Worm (Caenorhabditis elegans) whole organism, L2 larva: ENCODE measurements around the gene nlp-30.

ENCODE experiments used
- C34F6.9 ChIP-seq: fragments of 150-350 bp; optimal IDR thresholded peaks from 2 replicates; lab custom pipeline; 2014; ENCODE audit warnings: missing biosample characterization, missing genetic modification characterization
- F13H6.1 ChIP-seq: sonication (generic microtip); optimal IDR thresholded peaks from 2 replicates; lab custom pipeline; 2016; ENCODE audit warnings: missing genetic modification characterization, missing compliant biosample characterization
- R02D3.7 ChIP-seq: fragments of 150-350 bp; optimal IDR thresholded peaks from 2 replicates; lab custom pipeline; 2014; ENCODE audit warnings: missing biosample characterization, missing genetic modification characterization
- Y55F3AM.14 ChIP-seq: fragments of 200-800 bp; sonication (Bioruptor generic); optimal IDR thresholded peaks from 2 replicates; lab custom pipeline; 2018; ENCODE audit warnings: mild to moderate bottlenecking, missing genetic modification characterization, missing compliant biosample characterization
- ZK546.5 ChIP-seq: sonication (generic microtip); optimal IDR thresholded peaks from 2 replicates; lab custom pipeline; 2017; ENCODE audit warnings: missing biosample characterization, missing genetic modification characterization
- alr-1 ChIP-seq: fragments of 150-350 bp; optimal IDR thresholded peaks from 2 replicates; lab custom pipeline; 2014; ENCODE audit warnings: missing biosample characterization, missing genetic modification characterization
- aly-2 ChIP-seq: fragments of 150-350 bp; optimal IDR thresholded peaks from 2 replicates; lab custom pipeline; 2014; ENCODE audit warnings: missing biosample characterization, missing genetic modification characterization
- ama-1 ChIP-seq: fragments of 150-350 bp; optimal IDR thresholded peaks from 2 replicates; lab custom pipeline; 2018; ENCODE audit warnings: inconsistent platforms
- blmp-1 ChIP-seq: sonication (generic microtip); optimal IDR thresholded peaks from 2 replicates; lab custom pipeline; 2017; ENCODE audit warnings: missing genetic modification characterization, mild to moderate bottlenecking, missing compliant biosample characterization, antibody characterized with exemption, moderate library complexity; ENCODE audit not compliant: insufficient read depth
- ceh-16 ChIP-seq: fragments of 150-350 bp; optimal IDR thresholded peaks from 2 replicates; lab custom pipeline; 2014; ENCODE audit warnings: missing biosample characterization, missing genetic modification characterization
- ceh-82 ChIP-seq: fragments of 150-350 bp; optimal IDR thresholded peaks from 2 replicates; lab custom pipeline; 2014; ENCODE audit warnings: missing biosample characterization, missing genetic modification characterization
- crh-2 ChIP-seq: sonication (generic microtip); optimal IDR thresholded peaks from 2 replicates; lab custom pipeline; 2017; ENCODE audit warnings: missing biosample characterization, missing genetic modification characterization
- dmd-4 ChIP-seq: sonication (generic microtip); optimal IDR thresholded peaks from 2 replicates; lab custom pipeline; 2017; ENCODE audit warnings: missing biosample characterization, missing genetic modification characterization
- egl-27 ChIP-seq: sonication (generic microtip); optimal IDR thresholded peaks from 3 replicates; lab custom pipeline; 2017; ENCODE audit warnings: missing biosample characterization, missing genetic modification reagents, missing genetic modification characterization
- elt-1 ChIP-seq: fragments of 150-350 bp; optimal IDR thresholded peaks from 2 replicates; lab custom pipeline; 2014; ENCODE audit warnings: missing biosample characterization, missing genetic modification characterization
- elt-3 ChIP-seq: sonication (generic microtip); optimal IDR thresholded peaks from 2 replicates; lab custom pipeline; 2017; ENCODE audit warnings: missing biosample characterization, missing genetic modification characterization
- gmeb-1 ChIP-seq: fragments of 150-350 bp; optimal IDR thresholded peaks from 2 replicates; lab custom pipeline; 2014; ENCODE audit warnings: missing biosample characterization, missing genetic modification characterization
- lin-11 ChIP-seq: fragments of 150-350 bp; sonication (generic microtip); optimal IDR thresholded peaks from 2 replicates; lab custom pipeline; 2014; ENCODE audit warnings: missing biosample characterization, missing genetic modification characterization, inconsistent platforms, mixed read lengths
- lin-39 ChIP-seq: fragments of 150-350 bp; optimal IDR thresholded peaks from 2 replicates; lab custom pipeline; 2014; ENCODE audit warnings: missing biosample characterization, missing genetic modification reagents, missing genetic modification characterization
- lsy-2 ChIP-seq, 2 experiments: fragments of 150-350 bp in 1 of 2; sonication (generic microtip) in 1 of 2; optimal IDR thresholded peaks; 2 replicates each; lab custom pipeline; 2014 to 2017; ENCODE audit warnings: missing biosample characterization in 2 of 2, missing genetic modification characterization in 2 of 2
- mab-5 ChIP-seq: fragments of 150-350 bp; optimal IDR thresholded peaks from 2 replicates; lab custom pipeline; 2014; ENCODE audit warnings: missing biosample characterization, missing genetic modification characterization
- mbf-1 ChIP-seq: sonication (generic microtip); optimal IDR thresholded peaks from 2 replicates; lab custom pipeline; 2017; ENCODE audit warnings: missing biosample characterization, missing genetic modification characterization
- mdl-1 ChIP-seq, 2 experiments: fragments of 150-350 bp in 1 of 2; sonication (generic microtip) in 1 of 2; optimal IDR thresholded peaks; 2 replicates each; lab custom pipeline; 2017; ENCODE audit warnings: missing biosample characterization in 2 of 2, missing genetic modification characterization in 2 of 2
- nhr-10 ChIP-seq: sonication (generic microtip); optimal IDR thresholded peaks from 2 replicates; lab custom pipeline; 2017; ENCODE audit warnings: missing biosample characterization, missing genetic modification characterization
- nhr-11 ChIP-seq: fragments of 150-350 bp; optimal IDR thresholded peaks from 2 replicates; lab custom pipeline; 2014; ENCODE audit warnings: missing biosample characterization, missing genetic modification characterization
- nhr-12 ChIP-seq: fragments of 150-350 bp; optimal IDR thresholded peaks from 2 replicates; lab custom pipeline; 2014; ENCODE audit warnings: missing biosample characterization, missing genetic modification characterization
- nhr-129 ChIP-seq: fragments of 150-350 bp; optimal IDR thresholded peaks from 2 replicates; lab custom pipeline; 2014; ENCODE audit warnings: missing biosample characterization, missing genetic modification characterization
- nhr-21 ChIP-seq: fragments of 150-350 bp; optimal IDR thresholded peaks from 2 replicates; lab custom pipeline; 2014; ENCODE audit warnings: missing biosample characterization, missing genetic modification characterization
- nhr-23 ChIP-seq: fragments of 150-350 bp; optimal IDR thresholded peaks from 2 replicates; lab custom pipeline; 2014; ENCODE audit warnings: missing biosample characterization, missing genetic modification reagents, missing genetic modification characterization
- nhr-237 ChIP-seq: fragments of 150-350 bp; optimal IDR thresholded peaks from 2 replicates; lab custom pipeline; 2014; ENCODE audit warnings: missing biosample characterization, missing genetic modification characterization
- nhr-25 ChIP-seq: fragments of 150-350 bp; sonication (generic microtip); optimal IDR thresholded peaks from 3 replicates; lab custom pipeline; 2014; ENCODE audit warnings: missing biosample characterization, missing genetic modification characterization
- nhr-6 ChIP-seq: fragments of 150-350 bp; optimal IDR thresholded peaks from 2 replicates; lab custom pipeline; 2014; ENCODE audit warnings: missing biosample characterization, missing genetic modification characterization
- nhr-77 ChIP-seq: fragments of 150-350 bp; optimal IDR thresholded peaks from 2 replicates; lab custom pipeline; 2014; ENCODE audit warnings: missing biosample characterization, missing genetic modification characterization
- peb-1 ChIP-seq: fragments of 150-350 bp; optimal IDR thresholded peaks from 2 replicates; lab custom pipeline; 2014; ENCODE audit warnings: missing biosample characterization, missing genetic modification characterization
- sem-4 ChIP-seq: fragments of 150-350 bp; optimal IDR thresholded peaks from 2 replicates; lab custom pipeline; 2014; ENCODE audit warnings: missing biosample characterization, missing genetic modification reagents, missing genetic modification characterization
- skn-1 ChIP-seq: sonication (generic microtip); optimal IDR thresholded peaks from 2 replicates; lab custom pipeline; 2017; ENCODE audit warnings: missing biosample characterization, missing genetic modification characterization
- sma-3 ChIP-seq: sonication (generic microtip); optimal IDR thresholded peaks from 2 replicates; lab custom pipeline; 2016; ENCODE audit warnings: missing genetic modification reagents, missing genetic modification characterization, missing compliant biosample characterization
- sma-9 ChIP-seq, 2 experiments: fragments of 150-350 bp in 1 of 2; sonication (generic microtip) in 1 of 2; optimal IDR thresholded peaks; 2 replicates each; lab custom pipeline; 2014 to 2016; ENCODE audit warnings: missing genetic modification characterization in 2 of 2, mild to moderate bottlenecking in 1 of 2, missing biosample characterization in 1 of 2, missing compliant biosample characterization in 1 of 2, missing genetic modification reagents in 1 of 2, moderate library complexity in 1 of 2
- snpc-4 ChIP-seq: fragments of 150-350 bp; optimal IDR thresholded peaks from 2 replicates; lab custom pipeline; 2014; ENCODE audit warnings: missing biosample characterization, missing genetic modification characterization
- unc-39 ChIP-seq: fragments of 150-350 bp; optimal IDR thresholded peaks from 2 replicates; lab custom pipeline; 2014; ENCODE audit warnings: missing biosample characterization, missing genetic modification characterization
- unc-55 ChIP-seq: fragments of 150-350 bp; sonication (generic microtip); optimal IDR thresholded peaks from 3 replicates; lab custom pipeline; 2014; ENCODE audit warnings: missing biosample characterization, missing genetic modification reagents, missing genetic modification characterization
- unc-62 ChIP-seq: fragments of 150-350 bp; optimal IDR thresholded peaks from 2 replicates; lab custom pipeline; 2014; ENCODE audit warnings: missing biosample characterization, missing genetic modification reagents, missing genetic modification characterization
- zag-1 ChIP-seq: fragments of 150-350 bp; optimal IDR thresholded peaks from 2 replicates; lab custom pipeline; 2014; ENCODE audit warnings: missing biosample characterization, missing genetic modification characterization
- ztf-1 ChIP-seq: fragments of 200-800 bp; sonication (Bioruptor generic); conservative IDR thresholded peaks from 2 replicates; pipeline ENCODE4 v1.3.6; 2022; ENCODE audit warnings: missing genetic modification characterization, missing compliant biosample characterization
- ztf-11 ChIP-seq: sonication (generic microtip); optimal IDR thresholded peaks from 2 replicates; lab custom pipeline; 2017; ENCODE audit warnings: missing biosample characterization, missing genetic modification characterization
- ztf-4 ChIP-seq: fragments of 150-350 bp; optimal IDR thresholded peaks from 2 replicates; lab custom pipeline; 2014; ENCODE audit warnings: missing biosample characterization, missing genetic modification characterization

nlp-30 gene

DNA sequence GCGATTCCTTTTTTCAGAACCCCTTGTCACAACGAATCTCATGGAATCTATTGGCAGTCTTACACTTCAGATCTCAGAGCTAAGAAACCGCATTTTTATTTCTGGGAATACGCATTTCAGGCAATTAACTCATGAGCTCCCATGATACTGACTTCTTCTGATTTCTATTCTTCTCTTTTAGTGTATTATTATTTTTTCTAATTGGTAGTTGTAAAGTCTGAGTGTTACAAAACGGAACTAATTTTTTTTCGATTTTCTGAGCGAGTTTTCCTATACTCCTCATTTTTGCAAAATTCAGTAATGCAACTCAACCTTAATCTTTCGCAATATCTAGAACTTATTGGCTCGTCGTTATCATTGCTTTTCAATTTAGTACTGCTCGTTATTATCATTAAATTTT, 7.4 kb upstream of the nlp-30 start, which contains the start of gene str-82:
TSS of gene str-82 (plus strand) at position 301 of the 400 bp plus-strand sequence.
- no peak for TF ChIP-seq unc-55 (GFP tag; lab: Kevin White, UChicago)
- TF ChIP-seq sem-4 (tag; lab: Kevin White, UChicago): no peak
- no peak for TF ChIP-seq sma-9 (GFP tag; optimal IDR thresholded peaks at IDR 0.05; lab: Kevin White, UChicago)
- TF ChIP-seq sma-9 (tag; optimal IDR thresholded peaks at IDR 0.05; lab: Kevin White, UChicago): no peak
- TF ChIP-seq ztf-1 (GFP tag; lab: Robert Waterston, UW): no peak
- TF ChIP-seq gmeb-1 (tag; lab: Kevin White, UChicago): no peak
- TF ChIP-seq, all 48 proteins: peak for 0

- TF ChIP-seq ztf-4 (no peak), ztf-11 (no peak), lsy-2 (tag; optimal IDR thresholded peaks at IDR 0.05; lab: Kevin White, UChicago) (no peak), snpc-4 (tag; lab: Kevin White, UChicago) (no peak), F13H6.1 (no peak), nhr-77 (tag; lab: Kevin White, UChicago) (no peak), gmeb-1 (tag; lab: Kevin White, UChicago) (no peak)
These were observed 4.8 kb upstream of the nlp-30 start, which contains the start of gene str-83 for ce11 chrV:3976964-3977363. TSS of gene str-83 (plus strand) at chrV:3977264.

ce11 chrV:3979053-3979452, 2.7 kb upstream of the nlp-30 start, which contains the start of gene nlp-34:
TSS of gene nlp-34 (minus strand) at chrV:3979134.
- no peak for TF ChIP-seq skn-1 (tag; lab: Kevin White, UChicago)

ce11 chrV:3979819-3980218, 2.0 kb upstream of the nlp-30 start, which contains the start of gene nlp-31:
TSS of gene nlp-31 (plus strand) at chrV:3980055.
- TF ChIP-seq nhr-23 (no peak), ztf-4 (no peak), blmp-1 (tag; lab: Kevin White, UChicago) (peak; percentile 57), unc-62 (GFP tag; lab: Kevin White, UChicago) (no peak), mbf-1 (tag; lab: Kevin White, UChicago) (no peak), ZK546.5 (tag; lab: Kevin White, UChicago) (no peak), snpc-4 (tag; lab: Kevin White, UChicago) (no peak), ama-1 (lab: Kevin White, UChicago) (no peak), F13H6.1 (peak; percentile 10), elt-1 (no peak), nhr-129 (tag; lab: Kevin White, UChicago) (no peak), Y55F3AM.14 (GFP tag; lab: Kevin White, UChicago) (no peak), nhr-12 (no peak), sma-9 (GFP tag; optimal IDR thresholded peaks at IDR 0.05; lab: Kevin White, UChicago) (peak; percentile 69), sma-9 (tag; optimal IDR thresholded peaks at IDR 0.05; lab: Kevin White, UChicago) (no peak), aly-2 (tag; lab: Kevin White, UChicago) (no peak), nhr-11 (no peak), ceh-16 (no peak), skn-1 (tag; lab: Kevin White, UChicago) (no peak), unc-55 (GFP tag; lab: Kevin White, UChicago) (no peak), nhr-25 (tag; lab: Kevin White, UChicago) (peak; percentile 77), dmd-4 (no peak), nhr-10 (tag; lab: Kevin White, UChicago) (no peak), nhr-77 (tag; lab: Kevin White, UChicago) (no peak), nhr-237 (tag; lab: Kevin White, UChicago) (no peak), zag-1 (tag; lab: Kevin White, UChicago) (no peak), alr-1 (no peak), ztf-1 (GFP tag; lab: Robert Waterston, UW) (no peak), nhr-6 (tag; lab: Kevin White, UChicago) (no peak), crh-2 (tag; lab: Kevin White, UChicago) (peak; percentile 5), C34F6.9 (no peak), peb-1 (tag; lab: Kevin White, UChicago) (no peak), lsy-2 (tag; optimal IDR thresholded peaks at IDR 0.05; lab: Kevin White, UChicago) (no peak), ceh-82 (tag; lab: Kevin White, UChicago) (no peak), egl-27 (tag; lab: Kevin White, UChicago) (no peak), gmeb-1 (tag; lab: Kevin White, UChicago) (no peak), ztf-11 (no peak), mab-5 (tag; lab: Kevin White, UChicago) (no peak), elt-3 (no peak), unc-39 (tag; lab: Kevin White, UChicago) (no peak), sma-3 (GFP tag; lab: Kevin White, UChicago) (peak; percentile 90), nhr-21 (tag; lab: Kevin White, UChicago) (peak; percentile 73), R02D3.7 (tag; lab: Kevin White, UChicago) (no peak), mdl-1 (tag; optimal IDR thresholded peaks at IDR 0.05; lab: Kevin White, UChicago) (peak in 1 of 2 experiments; percentile 23), lin-39 (tag; lab: Kevin White, UChicago) (no peak), lin-11 (tag; lab: Kevin White, UChicago) (no peak)
